Fruit fly (Drosophila melanogaster) whole organism, prepupa: ENCODE data around the gene Tis11.
A peak's percentile ranks its signal among the peaks of the same experiment; 100 is the strongest.

Experiments
- Blimp-1 ChIP-seq: fragments of 200-800 bp; sonication (Bioruptor generic); optimal IDR thresholded peaks from 3 replicates; lab custom pipeline; 2017; ENCODE audit warnings: missing biosample characterization, missing genetic modification characterization, mild to moderate bottlenecking, moderate library complexity, missing genetic modification reagents
- CG10631 ChIP-seq: fragments of 200-800 bp; sonication (Bioruptor generic); optimal IDR thresholded peaks from 2 replicates; lab custom pipeline; 2016; ENCODE audit warnings: missing biosample characterization, missing genetic modification characterization
- CG10669 ChIP-seq: fragments of 200-800 bp; sonication (Bioruptor generic); optimal IDR thresholded peaks from 3 replicates; lab custom pipeline; 2018; ENCODE audit warnings: missing biosample characterization, mild to moderate bottlenecking, missing genetic modification characterization, moderate library complexity
- CG11762 ChIP-seq: fragments of 200-800 bp; sonication (Bioruptor generic); optimal IDR thresholded peaks from 3 replicates; lab custom pipeline; 2016; ENCODE audit warnings: missing biosample characterization, missing genetic modification characterization; ENCODE audit not compliant: insufficient read depth
- CG11902 ChIP-seq: fragments of 200-800 bp; sonication (Bioruptor generic); optimal IDR thresholded peaks from 3 replicates; lab custom pipeline; 2016; ENCODE audit warnings: missing biosample characterization, missing genetic modification characterization
- CG15336 ChIP-seq: fragments of 200-800 bp; sonication (Bioruptor generic); IDR thresholded peaks from 2 replicates; pipeline ENCODE4 v1.3.6; 2022; ENCODE audit warnings: missing biosample characterization, missing genetic modification characterization
- CG1621 ChIP-seq: fragments of 200-800 bp; sonication (Bioruptor generic); optimal IDR thresholded peaks from 3 replicates; lab custom pipeline; 2018; ENCODE audit warnings: missing biosample characterization, mild to moderate bottlenecking, missing genetic modification characterization
- CG16779 ChIP-seq: fragments of 200-800 bp; sonication (Bioruptor generic); optimal IDR thresholded peaks from 3 replicates; lab custom pipeline; 2017; ENCODE audit warnings: missing biosample characterization, mild to moderate bottlenecking, missing genetic modification characterization
- CG3919 ChIP-seq: fragments of 200-800 bp; sonication (Bioruptor generic); optimal IDR thresholded peaks from 3 replicates; lab custom pipeline; 2016; ENCODE audit warnings: missing biosample characterization, missing genetic modification characterization
- CG6163 ChIP-seq: fragments of 200-800 bp; sonication (Bioruptor generic); IDR thresholded peaks from 3 replicates; pipeline ENCODE4 v1.3.6; 2022; ENCODE audit warnings: missing biosample characterization, missing genetic modification characterization
- CG6792 ChIP-seq: fragments of 200-800 bp; sonication (Bioruptor generic); optimal IDR thresholded peaks from 3 replicates; lab custom pipeline; 2016; ENCODE audit warnings: missing biosample characterization, missing genetic modification characterization
- CG6808 ChIP-seq: fragments of 200-800 bp; sonication (Bioruptor generic); optimal IDR thresholded peaks from 3 replicates; lab custom pipeline; 2017; ENCODE audit warnings: missing biosample characterization, missing genetic modification characterization, mild to moderate bottlenecking, moderate library complexity, missing genetic modification reagents
- CG6854 ChIP-seq: fragments of 200-800 bp; sonication (Bioruptor generic); optimal IDR thresholded peaks from 2 replicates; lab custom pipeline; 2017; ENCODE audit warnings: missing biosample characterization, mild to moderate bottlenecking, missing genetic modification characterization
- CG7368 ChIP-seq: fragments of 200-800 bp; sonication (Bioruptor generic); optimal IDR thresholded peaks from 3 replicates; lab custom pipeline; 2016; ENCODE audit warnings: missing biosample characterization, missing genetic modification characterization
- CG8119 ChIP-seq: fragments of 200-800 bp; sonication (Bioruptor generic); IDR thresholded peaks from 3 replicates; pipeline ENCODE4 v1.3.6; 2022; ENCODE audit warnings: missing biosample characterization, missing genetic modification characterization
- CG8319 ChIP-seq: fragments of 200-800 bp; sonication (Bioruptor generic); optimal IDR thresholded peaks from 3 replicates; lab custom pipeline; 2016; ENCODE audit warnings: missing biosample characterization, missing genetic modification characterization
- Eip78C ChIP-seq: fragments of 200-800 bp; sonication (Bioruptor generic); peaks from one replicate; lab custom pipeline; 2016; ENCODE audit warnings: missing biosample characterization, missing genetic modification characterization
- Ets21C ChIP-seq: fragments of 200-800 bp; sonication (Bioruptor generic); optimal IDR thresholded peaks from 3 replicates; lab custom pipeline; 2016; ENCODE audit warnings: missing biosample characterization, missing genetic modification characterization
- Ets96B ChIP-seq: fragments of 200-800 bp; optimal IDR thresholded peaks from 2 replicates; lab custom pipeline; 2019; ENCODE audit warnings: missing biosample characterization, mild to moderate bottlenecking, missing genetic modification characterization, moderate library complexity
- Gug ChIP-seq: fragments of 200-800 bp; sonication (Bioruptor generic); IDR thresholded peaks from 2 replicates; pipeline ENCODE4 v1.3.6; 2022; ENCODE audit warnings: missing biosample characterization, missing genetic modification characterization
- Met ChIP-seq: fragments of 200-800 bp; sonication (Bioruptor generic); optimal IDR thresholded peaks from 3 replicates; lab custom pipeline; 2016; ENCODE audit warnings: missing biosample characterization, missing genetic modification characterization
- Sox14 ChIP-seq: fragments of 200-800 bp; sonication (Bioruptor generic); optimal IDR thresholded peaks from 3 replicates; lab custom pipeline; 2016; ENCODE audit warnings: missing biosample characterization, missing genetic modification characterization
- Sox15 ChIP-seq: fragments of 200-800 bp; sonication (Bioruptor generic); optimal IDR thresholded peaks from 3 replicates; lab custom pipeline; 2016; ENCODE audit warnings: missing biosample characterization, missing genetic modification characterization
- achi ChIP-seq: fragments of 200-800 bp; sonication (Bioruptor generic); optimal IDR thresholded peaks from 3 replicates; lab custom pipeline; 2016; ENCODE audit warnings: missing biosample characterization, missing genetic modification characterization
- dsx ChIP-seq: fragments of 200-800 bp; optimal IDR thresholded peaks from 3 replicates; lab custom pipeline; 2019; ENCODE audit warnings: missing biosample characterization, mild to moderate bottlenecking, missing genetic modification characterization, moderate library complexity; ENCODE audit not compliant: poor library complexity, severe bottlenecking
- eg ChIP-seq: fragments of 200-800 bp; sonication (Bioruptor generic); IDR thresholded peaks from 3 replicates; pipeline ENCODE4 v1.3.6; 2022; ENCODE audit warnings: missing biosample characterization, missing genetic modification characterization
- esn ChIP-seq: fragments of 200-800 bp; sonication (Bioruptor generic); optimal IDR thresholded peaks from 2 replicates; lab custom pipeline; 2016; ENCODE audit warnings: missing biosample characterization, mild to moderate bottlenecking, missing genetic modification characterization, moderate library complexity
- fd59A ChIP-seq: fragments of 200-800 bp; sonication (Bioruptor generic); optimal IDR thresholded peaks from 2 replicates; lab custom pipeline; 2017; ENCODE audit warnings: missing biosample characterization, mild to moderate bottlenecking, missing genetic modification characterization, missing genetic modification reagents
- fd85E ChIP-seq: fragments of 200-800 bp; sonication (Bioruptor generic); optimal IDR thresholded peaks from 3 replicates; lab custom pipeline; 2016; ENCODE audit warnings: missing biosample characterization, missing genetic modification characterization
- fkh ChIP-seq: fragments of 200-800 bp; sonication (Bioruptor generic); optimal IDR thresholded peaks from 3 replicates; lab custom pipeline; 2017; ENCODE audit warnings: missing biosample characterization, mild to moderate bottlenecking, missing genetic modification characterization, moderate library complexity
- net ChIP-seq: fragments of 200-800 bp; sonication (Bioruptor generic); optimal IDR thresholded peaks from 3 replicates; lab custom pipeline; 2016; ENCODE audit warnings: missing biosample characterization, missing genetic modification characterization
- spab ChIP-seq: fragments of 200-800 bp; sonication (Bioruptor generic); optimal IDR thresholded peaks from 2 replicates; lab custom pipeline; 2017; ENCODE audit warnings: missing biosample characterization, mild to moderate bottlenecking, missing genetic modification characterization, missing genetic modification reagents
- ss ChIP-seq, 2 experiments: fragments of 200-800 bp; sonication (Bioruptor generic); optimal IDR thresholded peaks; 2 replicates in 1 of 2; 3 replicates in 1 of 2; lab custom pipeline; 2017 to 2018; ENCODE audit warnings: mild to moderate bottlenecking in 2 of 2, missing biosample characterization in 2 of 2, missing genetic modification characterization in 2 of 2, moderate library complexity in 1 of 2
- svp ChIP-seq: fragments of 200-800 bp; sonication (Bioruptor generic); peaks from one replicate; lab custom pipeline; 2016; ENCODE audit warnings: missing biosample characterization, missing genetic modification characterization
- vri ChIP-seq: fragments of 200-800 bp; sonication (Bioruptor generic); optimal IDR thresholded peaks from 3 replicates; lab custom pipeline; 2016; ENCODE audit warnings: missing biosample characterization, mild to moderate bottlenecking, missing genetic modification characterization

Gene Tis11

dm6 chrX:12658999-12659560 is at the start of gene Tis11:
Gene Tis11, plus strand, starts transcription at chrX:12659415.
- TF ChIP-seq CG8319 (no peak), vri (GFP tag; lab: Kevin White, UChicago) (peak; percentile 40), Sox14 (GFP tag; lab: Kevin White, UChicago) (peak; percentile 28), net (GFP tag; lab: Kevin White, UChicago) (peak; percentile 27), eg (GFP tag; lab: Robert Waterston, UW) (peak; percentile 47; the same call in 2 of the 3 replicates), ss (GFP tag; optimal IDR thresholded peaks at IDR 0.05; lab: Kevin White, UChicago) (peak; percentile 9 to 15), CG3919 (GFP tag; lab: Kevin White, UChicago) (peak; percentile 26), achi (peak; percentile 96), svp (peak; percentile 62), CG11902 (GFP tag; lab: Kevin White, UChicago) (no peak), CG6163 (GFP tag; lab: Robert Waterston, UW) (peak; percentile 10; the same call in 2 of the 3 replicates), CG6854 (GFP tag; lab: Kevin White, UChicago) (peak; percentile 60), Blimp-1 (no peak)

dm6 chrX:12611536-12612458 is 47.4 kb upstream of the Tis11 start, which contains the start of the genes CG1463 and Fpgs1:
Gene CG1463, minus strand, starts transcription at chrX:12611667.
Gene Fpgs1, plus strand, starts transcription at chrX:12611867.
- TF ChIP-seq esn (GFP tag; lab: Kevin White, UChicago) (peak; percentile 53), fkh (GFP tag; lab: Kevin White, UChicago) (peak; percentile 92), CG15336 (GFP tag; lab: Robert Waterston, UW) (0 out of 2 replicates have a peak, but pooled peaks have one; percentile 7), CG1621 (tag; lab: Kevin White, UChicago) (no peak)

dm6 chrX:12613248-12613805 is 45.9 kb upstream of the Tis11 start:
- TF ChIP-seq fd85E (GFP tag; lab: Kevin White, UChicago): no peak
- no peak for TF ChIP-seq CG6808
- TF ChIP-seq CG6163 (GFP tag; lab: Robert Waterston, UW): no peak
- no peak for TF ChIP-seq svp
- TF ChIP-seq Ets96B (tag; lab: Kevin White, UChicago): no peak
- TF ChIP-seq Gug (GFP tag; lab: Robert Waterston, UW): no peak
- TF ChIP-seq CG10669: no peak

dm6 chrX:12615752-12616366 is 43.4 kb upstream of the Tis11 start, which contains the start of gene CG11085:
Gene CG11085, plus strand, starts transcription at chrX:12616316.
- TF ChIP-seq CG15336 (GFP tag; lab: Robert Waterston, UW) (no peak), spab (GFP tag; lab: Kevin White, UChicago) (no peak), CG8119 (no peak), ss (GFP tag; optimal IDR thresholded peaks at IDR 0.05; lab: Kevin White, UChicago) (no peak), Eip78C (GFP tag; lab: Kevin White, UChicago) (no peak), Gug (GFP tag; lab: Robert Waterston, UW) (no peak), vri (GFP tag; lab: Kevin White, UChicago) (no peak), net (GFP tag; lab: Kevin White, UChicago) (no peak), Met (GFP tag; lab: Kevin White, UChicago) (no peak), CG10631 (no peak), esn (GFP tag; lab: Kevin White, UChicago) (no peak)
- TF ChIP-seq, all 60 proteins: peak for 0

- TF ChIP-seq dsx (no peak), spab (GFP tag; lab: Kevin White, UChicago) (no peak), svp (no peak), net (GFP tag; lab: Kevin White, UChicago) (no peak), CG11762 (GFP tag; lab: Kevin White, UChicago) (no peak), Blimp-1 (no peak), CG7368 (no peak), Sox15 (GFP tag; lab: Kevin White, UChicago) (no peak), Ets21C (GFP tag; lab: Kevin White, UChicago) (no peak), CG6792 (GFP tag; lab: Kevin White, UChicago) (no peak), fd59A (GFP tag; lab: Kevin White, UChicago) (no peak), CG8319 (no peak), CG16779 (tag; lab: Kevin White, UChicago) (no peak), Gug (GFP tag; lab: Robert Waterston, UW) (no peak)
These were observed 37.6 kb upstream of the Tis11 start for dm6 chrX:12621640-12622039.
